Worm (Caenorhabditis elegans) whole organism, mixed stage, embryonic: ENCODE results near the gene T25E12.16.

Source experiments
- M03D4.4 ChIP-seq: sonication (generic microtip); optimal IDR thresholded peaks from 2 replicates; lab custom pipeline; 2017; ENCODE audit warnings: mild to moderate bottlenecking, missing genetic modification characterization, missing compliant biosample characterization
- bed-3 ChIP-seq: fragments of 200-800 bp; sonication (Bioruptor generic); optimal IDR thresholded peaks from 3 replicates; lab custom pipeline; 2018; ENCODE audit warnings: mild to moderate bottlenecking, missing genetic modification characterization, moderate library complexity, missing compliant biosample characterization
- blmp-1 ChIP-seq: fragments of 150-350 bp; optimal IDR thresholded peaks from 2 replicates; lab custom pipeline; 2014; ENCODE audit warnings: missing biosample characterization, missing genetic modification characterization
- ceh-39 ChIP-seq: fragments of 150-350 bp; optimal IDR thresholded peaks from 2 replicates; lab custom pipeline; 2014; ENCODE audit warnings: missing biosample characterization, missing genetic modification characterization
- ceh-43 ChIP-seq: fragments of 200-800 bp; sonication (Bioruptor generic); optimal IDR thresholded peaks from 2 replicates; lab custom pipeline; 2018; ENCODE audit warnings: mild to moderate bottlenecking, missing genetic modification characterization, moderate library complexity, missing compliant biosample characterization
- ceh-83 ChIP-seq: fragments of 200-800 bp; sonication (Bioruptor generic); optimal IDR thresholded peaks from 2 replicates; lab custom pipeline; 2018; ENCODE audit warnings: mild to moderate bottlenecking, missing genetic modification characterization, missing compliant biosample characterization
- cnd-1 ChIP-seq: fragments of 200-800 bp; sonication (Bioruptor generic); optimal IDR thresholded peaks from 2 replicates; lab custom pipeline; 2018; ENCODE audit warnings: mild to moderate bottlenecking, missing genetic modification characterization, missing compliant biosample characterization
- drap-1 ChIP-seq: fragments of 200-800 bp; sonication (Bioruptor generic); optimal IDR thresholded peaks from 3 replicates; lab custom pipeline; 2018; ENCODE audit warnings: mild to moderate bottlenecking, missing genetic modification characterization, missing compliant biosample characterization
- elt-1 ChIP-seq: sonication (generic microtip); optimal IDR thresholded peaks from 2 replicates; lab custom pipeline; 2017; ENCODE audit warnings: missing genetic modification characterization, mild to moderate bottlenecking, missing compliant biosample characterization, antibody characterized with exemption, moderate library complexity, borderline replicate concordance; ENCODE audit not compliant: insufficient read depth
- elt-3 ChIP-seq: fragments of 150-350 bp; optimal IDR thresholded peaks from 2 replicates; lab custom pipeline; 2014; ENCODE audit warnings: missing biosample characterization, missing genetic modification characterization
- flh-1 ChIP-seq: fragments of 200-800 bp; sonication (Bioruptor generic); optimal IDR thresholded peaks from 2 replicates; lab custom pipeline; 2018; ENCODE audit warnings: mild to moderate bottlenecking, missing genetic modification characterization, moderate library complexity, missing compliant biosample characterization
- ham-2 ChIP-seq: fragments of 200-800 bp; sonication (Bioruptor generic); optimal IDR thresholded peaks from 2 replicates; lab custom pipeline; 2018; ENCODE audit warnings: mild to moderate bottlenecking, missing genetic modification characterization, missing compliant biosample characterization
- hlh-1 ChIP-seq: fragments of 150-350 bp; optimal IDR thresholded peaks from 2 replicates; lab custom pipeline; 2014; ENCODE audit warnings: missing biosample characterization, missing genetic modification reagents, missing genetic modification characterization
- lin-13 ChIP-seq: fragments of 150-350 bp; optimal IDR thresholded peaks from 2 replicates; lab custom pipeline; 2014; ENCODE audit warnings: missing biosample characterization, missing genetic modification characterization
- lin-32 ChIP-seq: fragments of 200-800 bp; sonication (Bioruptor generic); optimal IDR thresholded peaks from 2 replicates; lab custom pipeline; 2018; ENCODE audit warnings: mild to moderate bottlenecking, missing genetic modification characterization, missing compliant biosample characterization
- lsy-2 ChIP-seq: fragments of 150-350 bp; optimal IDR thresholded peaks from 2 replicates; lab custom pipeline; 2014; ENCODE audit warnings: missing biosample characterization, missing genetic modification characterization
- mab-5 ChIP-seq: fragments of 150-350 bp; optimal IDR thresholded peaks from 2 replicates; lab custom pipeline; 2014; ENCODE audit warnings: missing biosample characterization, missing genetic modification characterization
- mep-1 ChIP-seq: fragments of 150-350 bp; optimal IDR thresholded peaks from 2 replicates; lab custom pipeline; 2017; ENCODE audit warnings: missing biosample characterization, missing genetic modification reagents, missing genetic modification characterization, inconsistent platforms
- mls-2 ChIP-seq: sonication (generic microtip); optimal IDR thresholded peaks from 2 replicates; lab custom pipeline; 2016; ENCODE audit warnings: mild to moderate bottlenecking, missing genetic modification characterization, moderate library complexity, missing compliant biosample characterization
- nhr-12 ChIP-seq: fragments of 150-350 bp; optimal IDR thresholded peaks from 2 replicates; lab custom pipeline; 2014; ENCODE audit warnings: missing biosample characterization, missing genetic modification characterization
- nhr-2 ChIP-seq: fragments of 150-350 bp; optimal IDR thresholded peaks from 2 replicates; lab custom pipeline; 2014; ENCODE audit warnings: missing biosample characterization, missing genetic modification characterization
- nhr-237 ChIP-seq: fragments of 150-350 bp; optimal IDR thresholded peaks from 2 replicates; lab custom pipeline; 2014; ENCODE audit warnings: missing biosample characterization, missing genetic modification characterization
- nhr-28 ChIP-seq: fragments of 150-350 bp; optimal IDR thresholded peaks from 2 replicates; lab custom pipeline; 2014; ENCODE audit warnings: missing biosample characterization, missing genetic modification characterization
- nhr-76 ChIP-seq: sonication (generic microtip); optimal IDR thresholded peaks from 2 replicates; lab custom pipeline; 2017; ENCODE audit warnings: missing biosample characterization, missing genetic modification characterization
- sem-2 ChIP-seq: fragments of 200-800 bp; sonication (Bioruptor generic); optimal IDR thresholded peaks from 2 replicates; lab custom pipeline; 2018; ENCODE audit warnings: mild to moderate bottlenecking, missing genetic modification characterization, missing compliant biosample characterization
- snpc-4 ChIP-seq: fragments of 150-350 bp; optimal IDR thresholded peaks from 2 replicates; lab custom pipeline; 2014; ENCODE audit warnings: missing biosample characterization, missing genetic modification characterization
- sptf-1 ChIP-seq: sonication (generic microtip); optimal IDR thresholded peaks from 2 replicates; lab custom pipeline; 2017; ENCODE audit warnings: mild to moderate bottlenecking, missing genetic modification characterization, moderate library complexity, missing compliant biosample characterization
- tbx-8 ChIP-seq: fragments of 200-800 bp; sonication (Bioruptor generic); optimal IDR thresholded peaks from 2 replicates; lab custom pipeline; 2018; ENCODE audit warnings: mild to moderate bottlenecking, missing genetic modification characterization, moderate library complexity, missing compliant biosample characterization
- unc-120 ChIP-seq: sonication (generic microtip); optimal IDR thresholded peaks from 2 replicates; lab custom pipeline; 2017; ENCODE audit warnings: missing genetic modification characterization, missing compliant biosample characterization; ENCODE audit not compliant: poor library complexity, severe bottlenecking
- unc-39 ChIP-seq: fragments of 150-350 bp; optimal IDR thresholded peaks from 2 replicates; lab custom pipeline; 2014; ENCODE audit warnings: missing biosample characterization, missing genetic modification characterization
- zip-8 ChIP-seq: fragments of 150-350 bp; optimal IDR thresholded peaks from 2 replicates; lab custom pipeline; 2014; ENCODE audit warnings: missing biosample characterization, missing genetic modification characterization
- ztf-11 ChIP-seq: fragments of 150-350 bp; optimal IDR thresholded peaks from 2 replicates; lab custom pipeline; 2014; ENCODE audit warnings: missing biosample characterization, missing genetic modification characterization

Gene T25E12.16

DNA sequence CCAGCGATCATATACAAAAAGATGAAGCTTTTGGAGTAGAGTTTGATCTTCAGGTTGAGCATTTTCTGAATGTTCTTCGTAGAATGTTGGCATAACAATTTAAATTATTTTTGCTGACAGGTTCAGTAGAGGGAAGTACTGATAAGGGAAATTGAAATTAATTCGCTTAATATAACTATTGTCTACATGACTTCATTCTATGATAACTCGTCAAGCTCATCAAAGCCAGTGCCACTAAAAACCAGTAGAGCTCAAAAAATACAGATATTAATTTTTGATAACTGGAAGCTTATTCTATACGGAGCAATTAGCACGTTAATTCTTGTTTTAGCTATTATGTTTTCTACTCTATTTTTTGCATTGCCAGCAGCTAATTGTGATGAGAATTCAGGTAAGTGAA lies 5.5 kb upstream of the T25E12.16 start, which contains the start of the genes clec-29 and clec-39:
Gene clec-29, minus strand, starts transcription at position 101 of the 400 bp plus-strand sequence.
Gene clec-39, plus strand, starts transcription at position 169 of the 400 bp plus-strand sequence.
- no peak for TF ChIP-seq mep-1 (tag; lab: Kevin White, UChicago)
- TF ChIP-seq zip-8 (tag; lab: Kevin White, UChicago), result no peak
- TF ChIP-seq lsy-2 (tag; lab: Kevin White, UChicago), result no peak
- TF ChIP-seq nhr-237 (tag; lab: Kevin White, UChicago), result no peak
- TF ChIP-seq tbx-8, result no peak
- no peak for TF ChIP-seq unc-120 (tag; lab: Kevin White, UChicago)
- no peak for TF ChIP-seq sem-2 (GFP tag; lab: Kevin White, UChicago)
- no peak for TF ChIP-seq blmp-1 (tag; lab: Kevin White, UChicago)
- no peak for TF ChIP-seq sptf-1 (tag; lab: Kevin White, UChicago)
- no peak for TF ChIP-seq nhr-2
- TF ChIP-seq lin-32 (GFP tag; lab: Kevin White, UChicago), result no peak

- TF ChIP-seq mep-1 (tag; lab: Kevin White, UChicago) (no peak), nhr-237 (tag; lab: Kevin White, UChicago) (no peak), cnd-1 (tag; lab: Kevin White, UChicago) (no peak), lin-13 (no peak), elt-1 (tag; lab: Kevin White, UChicago) (no peak), ceh-39 (tag; lab: Kevin White, UChicago) (no peak), drap-1 (no peak), mab-5 (tag; lab: Kevin White, UChicago) (no peak), M03D4.4 (tag; lab: Kevin White, UChicago) (no peak), sptf-1 (tag; lab: Kevin White, UChicago) (no peak), hlh-1 (tag; lab: Kevin White, UChicago) (no peak), nhr-2 (no peak), ztf-11 (tag; lab: Kevin White, UChicago) (no peak), unc-39 (tag; lab: Kevin White, UChicago) (no peak), ham-2 (no peak), tbx-8 (no peak), mls-2 (no peak), nhr-76 (tag; lab: Kevin White, UChicago) (no peak), bed-3 (GFP tag; lab: Kevin White, UChicago) (no peak)
These were observed 1.9 kb upstream of the T25E12.16 start, which contains the start of the genes clec-38 and clec-34 for ce11 chrV:16735518-16735917. clec-38 (minus strand) TSS chrV:16735618. clec-34 (plus strand) TSS chrV:16735765.

DNA sequence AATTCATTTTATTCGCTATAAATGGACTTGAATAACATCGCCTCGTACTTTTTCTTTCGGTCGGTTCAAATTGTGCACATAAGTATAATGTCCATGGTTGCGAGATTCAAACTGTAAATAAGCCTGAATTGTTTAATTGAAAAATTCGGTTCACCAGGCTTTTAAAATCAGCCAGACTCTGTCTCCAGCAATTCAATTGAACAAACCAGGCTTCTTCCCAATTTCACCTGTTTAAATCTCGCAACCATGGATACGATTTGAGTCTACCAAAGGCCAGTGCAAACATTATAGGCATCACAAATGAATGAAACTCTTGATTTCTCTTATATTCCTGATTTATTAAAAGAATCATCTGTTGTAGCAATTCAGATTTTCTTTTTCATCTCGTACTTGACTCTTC lies 2.0 kb downstream of the T25E12.16 start, which contains the start of gene srz-100:
Gene srz-100, plus strand, starts transcription at position 301 of the 400 bp plus-strand sequence.
- TF ChIP-seq ceh-83 (no peak), unc-39 (tag; lab: Kevin White, UChicago) (no peak), drap-1 (no peak), blmp-1 (tag; lab: Kevin White, UChicago) (no peak), nhr-12 (tag; lab: Kevin White, UChicago) (no peak), nhr-76 (tag; lab: Kevin White, UChicago) (no peak)

- TF ChIP-seq nhr-237 (tag; lab: Kevin White, UChicago), result no peak
- TF ChIP-seq mab-5 (tag; lab: Kevin White, UChicago), result no peak
- TF ChIP-seq snpc-4 (tag; lab: Kevin White, UChicago), result no peak
- no peak for TF ChIP-seq sptf-1 (tag; lab: Kevin White, UChicago)
- no peak for TF ChIP-seq ham-2
- no peak for TF ChIP-seq ceh-43
- no peak for TF ChIP-seq lin-13
- no peak for TF ChIP-seq lin-32 (GFP tag; lab: Kevin White, UChicago)
- no peak for TF ChIP-seq tbx-8
- no peak for TF ChIP-seq ztf-11 (tag; lab: Kevin White, UChicago)
- TF ChIP-seq unc-39 (tag; lab: Kevin White, UChicago), result no peak
- no peak for TF ChIP-seq mls-2
- TF ChIP-seq blmp-1 (tag; lab: Kevin White, UChicago), result no peak
- TF ChIP-seq, all 35 proteins: peak for 0
These were observed 3.6 kb downstream of the T25E12.16 start, which contains the start of gene srz-99 for ce11 chrV:16729961-16730360. srz-99 (plus strand) TSS chrV:16730261.

ce11 chrV:16728431-16728830 lies 5.2 kb downstream of the T25E12.16 start, which contains the start of gene fbxa-127:
fbxa-127 (plus strand) TSS chrV:16728731.
- TF ChIP-seq ham-2 (no peak), nhr-28 (tag; lab: Kevin White, UChicago) (no peak), ceh-39 (tag; lab: Kevin White, UChicago) (no peak), sem-2 (GFP tag; lab: Kevin White, UChicago) (no peak), drap-1 (no peak), tbx-8 (no peak), elt-3 (tag; lab: Kevin White, UChicago) (no peak), unc-39 (tag; lab: Kevin White, UChicago) (no peak), hlh-1 (tag; lab: Kevin White, UChicago) (no peak), mls-2 (no peak), nhr-76 (tag; lab: Kevin White, UChicago) (no peak), lin-13 (no peak), nhr-237 (tag; lab: Kevin White, UChicago) (no peak), flh-1 (GFP tag; lab: Kevin White, UChicago) (no peak), mab-5 (tag; lab: Kevin White, UChicago) (no peak), ceh-43 (no peak), elt-1 (tag; lab: Kevin White, UChicago) (no peak), bed-3 (GFP tag; lab: Kevin White, UChicago) (no peak)
